Worm (Caenorhabditis elegans): ENCODE results near the gene pck-3.

DNA sequence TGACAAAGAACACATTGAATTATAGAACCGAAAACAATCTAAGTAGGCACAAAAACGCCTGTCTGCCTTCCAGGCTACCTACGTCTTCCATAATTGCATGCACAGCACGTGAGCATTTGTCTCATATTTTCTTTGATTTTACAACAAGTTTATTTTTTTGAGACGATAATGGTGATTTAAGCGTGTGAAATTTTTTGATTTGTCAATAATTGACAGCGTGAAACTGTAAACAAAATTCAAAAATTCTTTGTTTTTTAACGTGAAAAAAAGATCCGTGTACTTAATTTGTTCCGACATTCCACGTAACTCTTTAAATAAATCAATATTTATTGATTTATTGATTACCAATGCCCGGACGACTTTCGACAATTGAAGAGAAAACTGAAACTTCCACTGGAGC lies 20.6 kb downstream of the pck-3 start, which contains the start of gene dhhc-13:
- TF ChIP-seq ceh-16 (tag; optimal IDR thresholded peaks at IDR 0.05) = no peak
- no peak for TF ChIP-seq nhr-77 (tag; optimal IDR thresholded peaks at IDR 0.05)
- no peak for TF ChIP-seq elt-2 (tag; optimal IDR thresholded peaks at IDR 0.05)
- TF ChIP-seq zag-1 (tag; optimal IDR thresholded peaks at IDR 0.05) = no peak
- no peak for TF ChIP-seq nhr-76 (tag; optimal IDR thresholded peaks at IDR 0.05)
- TF ChIP-seq ZK546.5 (tag; optimal IDR thresholded peaks at IDR 0.05) = no peak

Data from whole organism, L3 larva.